Worm (Caenorhabditis elegans): ENCODE results near the gene swt-7.

DNA sequence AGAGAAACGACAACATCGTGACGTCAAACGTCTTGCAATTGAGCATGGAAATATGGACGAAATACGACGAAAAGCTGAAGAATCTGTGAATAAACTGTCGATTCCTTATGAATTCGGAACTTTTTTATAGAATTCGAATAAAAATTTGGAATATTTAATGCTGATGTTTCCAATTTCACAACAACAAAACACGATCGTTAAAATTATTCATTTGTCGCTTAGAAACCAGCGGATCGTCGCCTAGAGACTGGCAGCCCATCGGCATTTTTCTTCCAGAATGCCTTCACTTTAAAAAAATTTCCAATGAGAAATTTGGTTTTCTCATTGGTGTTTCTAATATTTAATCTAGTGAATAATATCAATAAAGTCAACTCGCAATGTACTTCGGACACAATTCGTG, 22.7 kb upstream of the swt-7 start, which contains the start of gene cwp-4:
- TF ChIP-seq nhr-12 (tag; optimal IDR thresholded peaks at IDR 0.05) (no peak), snpc-4 (tag; optimal IDR thresholded peaks at IDR 0.05) (no peak), ceh-82 (tag; optimal IDR thresholded peaks at IDR 0.05) (no peak), nhr-77 (tag; optimal IDR thresholded peaks at IDR 0.05) (no peak), lin-39 (tag; optimal IDR thresholded peaks at IDR 0.05) (no peak), R02D3.7 (tag; optimal IDR thresholded peaks at IDR 0.05) (no peak), nhr-6 (tag; optimal IDR thresholded peaks at IDR 0.05) (no peak)
